Worm (Caenorhabditis elegans) whole organism, L2 larva: ENCODE results near the gene F42A10.5.

Experiments
- C34F6.9 ChIP-seq: fragments of 150-350 bp; optimal IDR thresholded peaks from 2 replicates; lab custom pipeline; 2014; ENCODE audit warnings: missing biosample characterization, missing genetic modification characterization
- F13H6.1 ChIP-seq: sonication (generic microtip); optimal IDR thresholded peaks from 2 replicates; lab custom pipeline; 2016; ENCODE audit warnings: missing genetic modification characterization, missing compliant biosample characterization
- R02D3.7 ChIP-seq: fragments of 150-350 bp; optimal IDR thresholded peaks from 2 replicates; lab custom pipeline; 2014; ENCODE audit warnings: missing biosample characterization, missing genetic modification characterization
- Y55F3AM.14 ChIP-seq: fragments of 200-800 bp; sonication (Bioruptor generic); optimal IDR thresholded peaks from 2 replicates; lab custom pipeline; 2018; ENCODE audit warnings: mild to moderate bottlenecking, missing genetic modification characterization, missing compliant biosample characterization
- alr-1 ChIP-seq: fragments of 150-350 bp; optimal IDR thresholded peaks from 2 replicates; lab custom pipeline; 2014; ENCODE audit warnings: missing biosample characterization, missing genetic modification characterization
- aly-2 ChIP-seq: fragments of 150-350 bp; optimal IDR thresholded peaks from 2 replicates; lab custom pipeline; 2014; ENCODE audit warnings: missing biosample characterization, missing genetic modification characterization
- ama-1 ChIP-seq: fragments of 150-350 bp; optimal IDR thresholded peaks from 2 replicates; lab custom pipeline; 2018; ENCODE audit warnings: inconsistent platforms
- blmp-1 ChIP-seq: sonication (generic microtip); optimal IDR thresholded peaks from 2 replicates; lab custom pipeline; 2017; ENCODE audit warnings: missing genetic modification characterization, mild to moderate bottlenecking, missing compliant biosample characterization, antibody characterized with exemption, moderate library complexity; ENCODE audit not compliant: insufficient read depth
- ceh-16 ChIP-seq: fragments of 150-350 bp; optimal IDR thresholded peaks from 2 replicates; lab custom pipeline; 2014; ENCODE audit warnings: missing biosample characterization, missing genetic modification characterization
- crh-2 ChIP-seq: sonication (generic microtip); optimal IDR thresholded peaks from 2 replicates; lab custom pipeline; 2017; ENCODE audit warnings: missing biosample characterization, missing genetic modification characterization
- egl-27 ChIP-seq: sonication (generic microtip); optimal IDR thresholded peaks from 3 replicates; lab custom pipeline; 2017; ENCODE audit warnings: missing biosample characterization, missing genetic modification reagents, missing genetic modification characterization
- elt-1 ChIP-seq: fragments of 150-350 bp; optimal IDR thresholded peaks from 2 replicates; lab custom pipeline; 2014; ENCODE audit warnings: missing biosample characterization, missing genetic modification characterization
- elt-3 ChIP-seq: sonication (generic microtip); optimal IDR thresholded peaks from 2 replicates; lab custom pipeline; 2017; ENCODE audit warnings: missing biosample characterization, missing genetic modification characterization
- fos-1 ChIP-seq: fragments of 150-350 bp; optimal IDR thresholded peaks from 2 replicates; lab custom pipeline; 2014; ENCODE audit warnings: missing biosample characterization, missing genetic modification characterization
- gmeb-1 ChIP-seq: fragments of 150-350 bp; optimal IDR thresholded peaks from 2 replicates; lab custom pipeline; 2014; ENCODE audit warnings: missing biosample characterization, missing genetic modification characterization
- lin-11 ChIP-seq: fragments of 150-350 bp; sonication (generic microtip); optimal IDR thresholded peaks from 2 replicates; lab custom pipeline; 2014; ENCODE audit warnings: missing biosample characterization, missing genetic modification characterization, inconsistent platforms, mixed read lengths
- lin-13 ChIP-seq: fragments of 150-350 bp; optimal IDR thresholded peaks from 2 replicates; lab custom pipeline; 2014; ENCODE audit warnings: missing biosample characterization, missing genetic modification reagents, missing genetic modification characterization
- lin-39 ChIP-seq: fragments of 150-350 bp; optimal IDR thresholded peaks from 2 replicates; lab custom pipeline; 2014; ENCODE audit warnings: missing biosample characterization, missing genetic modification reagents, missing genetic modification characterization
- lsy-2 ChIP-seq, 2 experiments: fragments of 150-350 bp in 1 of 2; sonication (generic microtip) in 1 of 2; optimal IDR thresholded peaks; 2 replicates each; lab custom pipeline; 2014 to 2017; ENCODE audit warnings: missing biosample characterization in 2 of 2, missing genetic modification characterization in 2 of 2
- mbf-1 ChIP-seq: sonication (generic microtip); optimal IDR thresholded peaks from 2 replicates; lab custom pipeline; 2017; ENCODE audit warnings: missing biosample characterization, missing genetic modification characterization
- mdl-1 ChIP-seq, 2 experiments: fragments of 150-350 bp in 1 of 2; sonication (generic microtip) in 1 of 2; optimal IDR thresholded peaks; 2 replicates each; lab custom pipeline; 2017; ENCODE audit warnings: missing biosample characterization in 2 of 2, missing genetic modification characterization in 2 of 2
- nhr-10 ChIP-seq: sonication (generic microtip); optimal IDR thresholded peaks from 2 replicates; lab custom pipeline; 2017; ENCODE audit warnings: missing biosample characterization, missing genetic modification characterization
- nhr-12 ChIP-seq: fragments of 150-350 bp; optimal IDR thresholded peaks from 2 replicates; lab custom pipeline; 2014; ENCODE audit warnings: missing biosample characterization, missing genetic modification characterization
- nhr-21 ChIP-seq: fragments of 150-350 bp; optimal IDR thresholded peaks from 2 replicates; lab custom pipeline; 2014; ENCODE audit warnings: missing biosample characterization, missing genetic modification characterization
- nhr-23 ChIP-seq: fragments of 150-350 bp; optimal IDR thresholded peaks from 2 replicates; lab custom pipeline; 2014; ENCODE audit warnings: missing biosample characterization, missing genetic modification reagents, missing genetic modification characterization
- nhr-25 ChIP-seq: fragments of 150-350 bp; sonication (generic microtip); optimal IDR thresholded peaks from 3 replicates; lab custom pipeline; 2014; ENCODE audit warnings: missing biosample characterization, missing genetic modification characterization
- nhr-6 ChIP-seq: fragments of 150-350 bp; optimal IDR thresholded peaks from 2 replicates; lab custom pipeline; 2014; ENCODE audit warnings: missing biosample characterization, missing genetic modification characterization
- nhr-77 ChIP-seq: fragments of 150-350 bp; optimal IDR thresholded peaks from 2 replicates; lab custom pipeline; 2014; ENCODE audit warnings: missing biosample characterization, missing genetic modification characterization
- peb-1 ChIP-seq: fragments of 150-350 bp; optimal IDR thresholded peaks from 2 replicates; lab custom pipeline; 2014; ENCODE audit warnings: missing biosample characterization, missing genetic modification characterization
- skn-1 ChIP-seq: sonication (generic microtip); optimal IDR thresholded peaks from 2 replicates; lab custom pipeline; 2017; ENCODE audit warnings: missing biosample characterization, missing genetic modification characterization
- sma-3 ChIP-seq: sonication (generic microtip); optimal IDR thresholded peaks from 2 replicates; lab custom pipeline; 2016; ENCODE audit warnings: missing genetic modification reagents, missing genetic modification characterization, missing compliant biosample characterization
- sma-9 ChIP-seq, 2 experiments: fragments of 150-350 bp in 1 of 2; sonication (generic microtip) in 1 of 2; optimal IDR thresholded peaks; 2 replicates each; lab custom pipeline; 2014 to 2016; ENCODE audit warnings: missing genetic modification characterization in 2 of 2, mild to moderate bottlenecking in 1 of 2, missing biosample characterization in 1 of 2, missing compliant biosample characterization in 1 of 2, missing genetic modification reagents in 1 of 2, moderate library complexity in 1 of 2
- snpc-4 ChIP-seq: fragments of 150-350 bp; optimal IDR thresholded peaks from 2 replicates; lab custom pipeline; 2014; ENCODE audit warnings: missing biosample characterization, missing genetic modification characterization
- unc-39 ChIP-seq: fragments of 150-350 bp; optimal IDR thresholded peaks from 2 replicates; lab custom pipeline; 2014; ENCODE audit warnings: missing biosample characterization, missing genetic modification characterization
- zag-1 ChIP-seq: fragments of 150-350 bp; optimal IDR thresholded peaks from 2 replicates; lab custom pipeline; 2014; ENCODE audit warnings: missing biosample characterization, missing genetic modification characterization
- ztf-1 ChIP-seq: fragments of 200-800 bp; sonication (Bioruptor generic); conservative IDR thresholded peaks from 2 replicates; pipeline ENCODE4 v1.3.6; 2022; ENCODE audit warnings: missing genetic modification characterization, missing compliant biosample characterization
- ztf-11 ChIP-seq: sonication (generic microtip); optimal IDR thresholded peaks from 2 replicates; lab custom pipeline; 2017; ENCODE audit warnings: missing biosample characterization, missing genetic modification characterization

Gene F42A10.5

DNA sequence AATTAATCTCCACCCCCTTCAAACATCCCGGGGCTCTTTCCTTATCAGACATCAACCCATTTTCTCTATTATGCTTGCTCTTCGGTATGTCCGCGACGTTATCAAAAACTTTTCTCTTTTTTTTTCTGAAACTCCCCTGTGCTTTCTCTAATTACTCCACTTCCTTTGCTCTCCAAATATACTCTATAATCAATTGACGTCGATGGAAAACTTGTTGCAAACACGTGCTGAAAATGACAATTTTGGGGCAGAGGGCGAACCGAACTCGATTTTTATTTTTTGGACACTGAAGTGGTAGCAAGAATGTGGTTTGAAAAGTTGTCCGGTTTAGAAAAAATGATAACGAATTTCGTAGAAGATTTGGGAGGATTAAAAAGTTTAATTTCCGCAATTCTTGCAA is 5.8 kb upstream of the F42A10.5 start:
- TF ChIP-seq ceh-16, result no peak
- TF ChIP-seq fos-1 (tag; lab: Kevin White, UChicago), result peak; percentile 76
- TF ChIP-seq nhr-10 (tag; lab: Kevin White, UChicago), result no peak
- no peak for TF ChIP-seq nhr-6
- TF ChIP-seq nhr-25 (tag; lab: Kevin White, UChicago), result no peak
- TF ChIP-seq Y55F3AM.14, result no peak
- TF ChIP-seq lin-13 (GFP tag; lab: Kevin White, UChicago), result no peak
- TF ChIP-seq mdl-1 (tag; optimal IDR thresholded peaks at IDR 0.05; lab: Kevin White, UChicago), result peak in 1 of 2 experiments; percentile 8
- peak; percentile 44 for TF ChIP-seq crh-2 (tag; lab: Kevin White, UChicago)
- no peak for TF ChIP-seq R02D3.7 (tag; lab: Kevin White, UChicago)
- peak; percentile 13 for TF ChIP-seq F13H6.1 (tag; lab: Kevin White, UChicago)
- peak; percentile 83 for TF ChIP-seq sma-9 (GFP tag; optimal IDR thresholded peaks at IDR 0.05; lab: Kevin White, UChicago)
- no peak for TF ChIP-seq sma-9 (tag; optimal IDR thresholded peaks at IDR 0.05; lab: Kevin White, UChicago)
- TF ChIP-seq gmeb-1 (tag; lab: Kevin White, UChicago), result peak; percentile 6

DNA sequence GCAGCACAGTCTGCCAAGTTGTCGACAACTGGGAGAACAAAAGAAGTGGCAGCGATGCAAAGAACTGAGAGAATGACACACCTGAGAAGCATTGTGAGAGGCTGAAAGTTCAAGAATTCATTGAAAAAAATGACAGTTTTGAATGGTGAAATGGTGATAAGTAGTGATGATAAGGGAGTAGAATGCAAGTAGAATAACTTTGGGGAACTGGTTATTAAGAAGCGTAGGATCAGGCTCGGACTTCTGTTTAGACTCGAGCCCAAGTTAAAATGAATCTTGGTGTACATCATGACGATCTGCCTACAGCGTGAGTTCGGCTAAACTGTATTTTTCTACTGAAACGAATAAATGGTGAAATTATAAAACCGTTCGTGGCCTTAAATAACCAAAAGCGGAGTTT is 5.3 kb upstream of the F42A10.5 start, which contains the start of gene F42A10.7:
F42A10.7 (minus strand) TSS at position 101 of the 400 bp plus-strand sequence.
- TF ChIP-seq skn-1 (tag; lab: Kevin White, UChicago), result no peak
- no peak for TF ChIP-seq aly-2 (tag; lab: Kevin White, UChicago)
- TF ChIP-seq ztf-1 (GFP tag; lab: Robert Waterston, UW), result no peak
- no peak for TF ChIP-seq nhr-25 (tag; lab: Kevin White, UChicago)
- no peak for TF ChIP-seq R02D3.7 (tag; lab: Kevin White, UChicago)
- TF ChIP-seq lsy-2 (tag; optimal IDR thresholded peaks at IDR 0.05; lab: Kevin White, UChicago), result no peak
- TF ChIP-seq nhr-77 (tag; lab: Kevin White, UChicago), result no peak
- no peak for TF ChIP-seq nhr-23 (tag; lab: Kevin White, UChicago)
- TF ChIP-seq lin-13 (GFP tag; lab: Kevin White, UChicago), result no peak
- TF ChIP-seq nhr-21 (tag; lab: Kevin White, UChicago), result no peak
- no peak for TF ChIP-seq sma-9 (GFP tag; optimal IDR thresholded peaks at IDR 0.05; lab: Kevin White, UChicago)
- TF ChIP-seq sma-9 (tag; optimal IDR thresholded peaks at IDR 0.05; lab: Kevin White, UChicago), result no peak
- TF ChIP-seq lin-39 (tag; lab: Kevin White, UChicago), result no peak
- no peak for TF ChIP-seq Y55F3AM.14
- TF ChIP-seq lin-11 (tag; lab: Kevin White, UChicago), result no peak

DNA sequence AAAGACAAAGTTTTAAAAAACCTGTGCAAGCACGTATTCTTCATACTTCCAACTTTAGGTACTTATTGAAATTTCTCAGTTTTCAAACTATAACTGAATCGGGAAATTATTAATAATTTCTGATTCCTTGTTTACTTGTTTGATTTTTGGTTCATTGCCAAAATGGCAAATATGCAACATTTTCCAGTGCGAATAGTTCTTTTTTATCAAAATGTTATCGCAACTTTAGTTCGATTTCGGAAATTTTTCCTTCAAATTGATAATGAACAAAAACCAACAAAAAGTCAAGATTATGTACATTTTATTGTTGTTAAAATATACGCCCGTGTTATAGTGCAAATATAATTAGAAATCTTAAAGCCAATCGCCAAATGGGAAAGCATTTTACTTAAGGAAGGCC is 4.4 kb upstream of the F42A10.5 start:
- peak; percentile 45 for TF ChIP-seq fos-1 (tag; lab: Kevin White, UChicago)
- TF ChIP-seq nhr-25 (tag; lab: Kevin White, UChicago), result no peak

DNA sequence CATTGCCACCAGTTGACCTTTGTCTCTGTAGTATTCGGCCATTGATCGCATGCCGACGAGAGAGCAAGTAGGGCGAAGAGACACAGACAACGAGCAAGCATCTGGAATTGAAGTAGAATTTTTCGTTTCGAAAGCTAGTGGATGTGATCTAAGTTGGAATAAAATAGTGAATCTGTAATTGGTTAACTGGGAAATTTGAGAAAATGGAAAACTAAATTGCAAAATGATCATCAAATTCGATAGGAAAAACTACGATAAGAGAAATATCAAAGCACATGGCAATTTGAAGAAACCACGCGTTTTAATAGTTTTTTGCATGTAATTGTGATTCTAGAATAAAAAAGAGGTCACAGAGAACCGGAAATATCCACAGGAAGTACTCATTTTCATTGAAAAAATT is 3.5 kb upstream of the F42A10.5 start, which contains the start of gene F42A10.6:
F42A10.6 (minus strand) TSS at position 101 of the 400 bp plus-strand sequence.
- TF ChIP-seq nhr-23 (tag; lab: Kevin White, UChicago) (no peak), fos-1 (tag; lab: Kevin White, UChicago) (peak; percentile 23)

DNA sequence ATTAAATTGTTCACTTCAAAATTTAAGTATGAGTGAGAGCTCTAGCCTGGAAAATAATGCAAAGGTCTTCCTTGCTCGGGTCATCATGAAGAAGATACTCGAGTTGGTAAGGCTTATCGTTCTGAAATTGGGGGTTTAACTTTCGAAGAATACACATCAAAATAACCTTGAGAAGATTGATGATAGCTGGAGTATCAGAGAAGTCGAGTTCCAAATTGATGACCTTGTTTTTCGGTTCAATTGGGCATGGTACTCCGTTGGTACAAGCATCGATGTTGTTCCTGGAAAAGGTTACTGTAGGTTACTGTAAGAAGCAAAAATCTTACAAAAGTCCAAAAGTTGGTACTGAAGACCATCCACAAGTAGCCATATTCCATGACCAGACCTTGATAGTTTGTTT is 2.9 kb upstream of the F42A10.5 start:
- TF ChIP-seq mbf-1 (tag; lab: Kevin White, UChicago) (no peak), nhr-21 (tag; lab: Kevin White, UChicago) (no peak), nhr-25 (tag; lab: Kevin White, UChicago) (no peak), Y55F3AM.14 (no peak), lsy-2 (tag; optimal IDR thresholded peaks at IDR 0.05; lab: Kevin White, UChicago) (no peak), blmp-1 (tag; lab: Kevin White, UChicago) (no peak), sma-9 (GFP tag; optimal IDR thresholded peaks at IDR 0.05; lab: Kevin White, UChicago) (no peak), sma-9 (tag; optimal IDR thresholded peaks at IDR 0.05; lab: Kevin White, UChicago) (no peak), nhr-77 (tag; lab: Kevin White, UChicago) (no peak), lin-11 (tag; lab: Kevin White, UChicago) (no peak), elt-1 (tag; lab: Kevin White, UChicago) (no peak), elt-3 (tag; lab: Kevin White, UChicago) (no peak), fos-1 (tag; lab: Kevin White, UChicago) (no peak), alr-1 (no peak), peb-1 (tag; lab: Kevin White, UChicago) (no peak)

DNA sequence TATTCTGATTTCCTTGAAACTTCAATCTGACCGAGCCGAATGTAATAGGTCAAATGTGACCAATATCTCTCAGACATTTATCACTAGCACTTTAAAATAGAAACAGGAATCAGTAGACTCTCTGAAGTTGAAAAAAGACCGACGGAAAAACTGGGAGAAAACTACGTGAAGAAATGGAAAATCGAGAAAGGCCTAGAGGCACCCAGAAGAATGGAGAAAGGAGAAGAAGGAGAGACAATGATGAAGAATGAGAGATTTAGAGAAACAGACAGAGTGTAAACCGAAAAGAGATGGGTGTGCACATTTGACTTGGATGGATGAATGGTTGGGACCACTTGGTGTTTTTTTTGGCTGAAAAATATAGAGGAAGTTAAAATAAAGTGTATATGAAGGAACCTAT is 3.2 kb downstream of the F42A10.5 start:
- no peak for TF ChIP-seq egl-27 (tag; lab: Kevin White, UChicago)
- TF ChIP-seq nhr-12 (tag; lab: Kevin White, UChicago), result no peak
- no peak for TF ChIP-seq zag-1 (tag; lab: Kevin White, UChicago)
- no peak for TF ChIP-seq ztf-11 (tag; lab: Kevin White, UChicago)
- no peak for TF ChIP-seq ztf-1 (GFP tag; lab: Robert Waterston, UW)
- peak; percentile 56 for TF ChIP-seq ama-1 (lab: Kevin White, UChicago)
- TF ChIP-seq alr-1, result no peak
- no peak for TF ChIP-seq ceh-16
- peak; percentile 80 for TF ChIP-seq C34F6.9 (tag; lab: Kevin White, UChicago)
- no peak for TF ChIP-seq unc-39 (tag; lab: Kevin White, UChicago)
- no peak for TF ChIP-seq snpc-4 (tag; lab: Kevin White, UChicago)
- no peak for TF ChIP-seq nhr-10 (tag; lab: Kevin White, UChicago)
- peak; percentile 13 for TF ChIP-seq nhr-25 (tag; lab: Kevin White, UChicago)
- no peak for TF ChIP-seq elt-1 (tag; lab: Kevin White, UChicago)
- no peak for TF ChIP-seq gmeb-1 (tag; lab: Kevin White, UChicago)
- no peak for TF ChIP-seq lin-11 (tag; lab: Kevin White, UChicago)
- no peak for TF ChIP-seq mbf-1 (tag; lab: Kevin White, UChicago)
- peak; percentile 3 for TF ChIP-seq fos-1 (tag; lab: Kevin White, UChicago)
- TF ChIP-seq skn-1 (tag; lab: Kevin White, UChicago), result no peak
- TF ChIP-seq elt-3 (tag; lab: Kevin White, UChicago), result no peak
- TF ChIP-seq Y55F3AM.14, result no peak
- TF ChIP-seq sma-3 (GFP tag; lab: Kevin White, UChicago), result no peak
- TF ChIP-seq crh-2 (tag; lab: Kevin White, UChicago), result peak; percentile 32
- TF ChIP-seq nhr-23 (tag; lab: Kevin White, UChicago), result no peak
